Fruit fly (Drosophila melanogaster): ENCODE measurements around the gene Abp1.
A peak's percentile ranks its signal among the peaks of the same experiment; 100 is the strongest.

Abp1 gene

DNA sequence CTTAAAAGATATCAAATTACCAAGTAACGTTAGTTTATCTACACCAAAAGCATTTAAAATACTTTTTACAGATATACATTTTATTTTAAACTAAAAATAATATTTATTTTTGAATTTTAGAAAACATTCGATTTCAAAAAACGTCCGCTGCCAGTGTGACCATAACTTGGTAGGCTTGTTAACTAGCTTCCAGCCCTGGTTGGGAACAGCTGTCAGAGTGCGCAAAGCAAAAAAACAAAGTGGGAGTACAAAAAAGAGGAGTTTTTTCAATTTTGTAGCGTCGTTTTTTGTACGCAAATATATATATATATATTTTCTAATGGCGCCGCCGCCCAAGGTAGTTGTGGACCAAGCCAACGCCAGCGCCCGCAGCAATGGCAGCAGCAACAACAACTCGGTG, 43.7 kb downstream of the Abp1 start, which contains the start of gene cmb (continued):
- TF ChIP-seq topi (GFP tag; optimal IDR thresholded peaks at IDR 0.05) = peak; percentile 41
- TF ChIP-seq spab (GFP tag; optimal IDR thresholded peaks at IDR 0.05) = peak; percentile 88
- TF ChIP-seq OdsH (GFP tag; optimal IDR thresholded peaks at IDR 0.05) = peak; percentile 71
- TF ChIP-seq CG31627 (GFP tag; optimal IDR thresholded peaks at IDR 0.05) = no peak
- peak; percentile 8 for TF ChIP-seq lz (GFP tag; optimal IDR thresholded peaks at IDR 0.05)
- TF ChIP-seq vri (GFP tag; optimal IDR thresholded peaks at IDR 0.05) = peak; percentile 17
- peak; percentile 59 for TF ChIP-seq CG11762 (GFP tag; optimal IDR thresholded peaks at IDR 0.05; ENCODE audit: insufficient read depth)
- peak; percentile 60 for TF ChIP-seq esn (GFP tag; optimal IDR thresholded peaks at IDR 0.05)
- TF ChIP-seq CG6854 (GFP tag; optimal IDR thresholded peaks at IDR 0.05) = peak; percentile 80
- no peak for TF ChIP-seq Hr39 (GFP tag; optimal IDR thresholded peaks at IDR 0.05)
- peak; percentile 16 for TF ChIP-seq Blimp-1 (GFP tag; optimal IDR thresholded peaks at IDR 0.05)
- TF ChIP-seq cyc (GFP tag; optimal IDR thresholded peaks at IDR 0.05) = peak; percentile 11
- TF ChIP-seq CG8632 (GFP tag; optimal IDR thresholded peaks at IDR 0.05) = peak; percentile 56

DNA sequence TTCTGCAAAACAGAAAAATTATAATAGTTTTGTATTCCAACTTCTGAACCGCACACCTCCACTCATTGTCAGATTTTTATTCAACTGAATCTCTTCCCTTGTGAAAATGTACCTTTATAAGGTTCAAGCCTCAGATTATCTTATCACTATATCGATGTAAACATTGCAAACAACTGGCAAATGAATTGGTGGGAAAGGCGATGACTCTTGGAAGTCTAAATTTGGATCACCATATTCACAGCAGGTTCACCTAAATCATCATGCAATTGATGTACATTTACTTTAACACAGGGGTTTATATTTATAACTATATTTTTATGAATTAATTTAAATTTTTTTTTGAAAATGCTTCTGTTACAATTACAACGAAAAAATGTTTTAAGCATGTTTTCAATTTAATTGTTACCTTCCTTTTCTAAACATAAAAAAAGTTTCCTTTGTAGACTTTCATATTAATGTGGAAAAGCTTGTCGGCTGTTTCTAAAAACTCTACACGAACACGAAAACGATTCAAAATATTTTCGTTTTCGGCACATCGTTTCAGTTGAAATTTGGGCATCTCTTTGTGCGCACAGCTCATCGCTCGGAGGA, 45.6 kb downstream of the Abp1 start, which contains the start of the genes CG10140 and CG14109:
TSS of gene CG10140 (minus strand) at position 101 of the 591 bp plus-strand sequence.
TSS of gene CG14109 (plus strand) at position 541 of the 591 bp plus-strand sequence.
- TF ChIP-seq svp (GFP tag) = no peak
- no peak for TF ChIP-seq CG32006 (GFP tag; optimal IDR thresholded peaks at IDR 0.05)
- no peak for TF ChIP-seq Smox (GFP tag; optimal IDR thresholded peaks at IDR 0.05)
- TF ChIP-seq dsx (GFP tag; optimal IDR thresholded peaks at IDR 0.05; ENCODE audit: poor library complexity, severe bottlenecking) = no peak
- TF ChIP-seq esn (GFP tag; optimal IDR thresholded peaks at IDR 0.05) = no peak
- no peak for TF ChIP-seq Sox102F (GFP tag; optimal IDR thresholded peaks at IDR 0.05)
- no peak for TF ChIP-seq Eip75B (GFP tag; optimal IDR thresholded peaks at IDR 0.05)
- no peak for TF ChIP-seq CG8319 (GFP tag; optimal IDR thresholded peaks at IDR 0.05)
- no peak for TF ChIP-seq cyc (GFP tag; optimal IDR thresholded peaks at IDR 0.05)
- TF ChIP-seq Ets21C (GFP tag; optimal IDR thresholded peaks at IDR 0.05) = no peak
- no peak for TF ChIP-seq CG16779 (tag; optimal IDR thresholded peaks at IDR 0.05)
- TF ChIP-seq CG3919 (GFP tag; optimal IDR thresholded peaks at IDR 0.05) = no peak
- no peak for TF ChIP-seq CG7368 (GFP tag; optimal IDR thresholded peaks at IDR 0.05)
- TF ChIP-seq Sox14 (GFP tag; optimal IDR thresholded peaks at IDR 0.05) = no peak
- TF ChIP-seq Hr39 (GFP tag; optimal IDR thresholded peaks at IDR 0.05) = no peak
- TF ChIP-seq salr (GFP tag; optimal IDR thresholded peaks at IDR 0.05) = no peak
- TF ChIP-seq CG6276 (GFP tag; optimal IDR thresholded peaks at IDR 0.05) = no peak

DNA sequence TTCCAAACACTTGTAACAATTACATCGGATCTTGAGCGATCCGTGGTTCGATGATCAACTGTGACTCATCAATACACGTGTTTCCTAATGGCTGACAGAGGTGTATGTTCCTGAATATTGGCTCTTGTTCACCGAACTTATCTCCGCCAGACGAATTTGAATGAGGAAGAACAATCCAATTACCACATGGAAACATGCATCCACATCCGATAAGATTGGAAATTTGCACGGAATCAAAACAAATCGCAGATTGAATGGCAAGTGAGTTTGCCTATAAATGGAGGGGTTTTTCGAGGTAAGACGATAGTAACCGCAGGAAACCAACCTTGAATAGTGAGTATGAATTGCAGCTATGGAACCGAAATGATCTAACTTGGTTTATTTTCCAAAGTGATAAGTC, 48.4 kb downstream of the Abp1 start, which contains the start of gene CG10725:
TSS of gene CG10725 (plus strand) at position 301 of the 400 bp plus-strand sequence.
- TF ChIP-seq CG10631 (GFP tag; optimal IDR thresholded peaks at IDR 0.05) = no peak
- TF ChIP-seq cyc (GFP tag; optimal IDR thresholded peaks at IDR 0.05) = no peak
- no peak for TF ChIP-seq pdm3 (GFP tag; optimal IDR thresholded peaks at IDR 0.05)
- TF ChIP-seq Eip78C (GFP tag) = no peak
- no peak for TF ChIP-seq CG6163 (GFP tag; IDR thresholded peaks at IDR 0.05)
- no peak for TF ChIP-seq CG3032 (tag; optimal IDR thresholded peaks at IDR 0.05)
- TF ChIP-seq eg (GFP tag; IDR thresholded peaks at IDR 0.05) = no peak
- TF ChIP-seq CG31627 (GFP tag; optimal IDR thresholded peaks at IDR 0.05) = no peak
- TF ChIP-seq CG11902 (GFP tag; optimal IDR thresholded peaks at IDR 0.05) = no peak
- no peak for TF ChIP-seq CG8119 (GFP tag; IDR thresholded peaks at IDR 0.05)
- TF ChIP-seq fkh (GFP tag; optimal IDR thresholded peaks at IDR 0.05) = no peak
- no peak for TF ChIP-seq acj6 (GFP tag; optimal IDR thresholded peaks at IDR 0.05)
- no peak for TF ChIP-seq Gug (GFP tag; IDR thresholded peaks at IDR 0.05)
- no peak for TF ChIP-seq Smox (GFP tag; optimal IDR thresholded peaks at IDR 0.05)
- TF ChIP-seq Sox102F (GFP tag; optimal IDR thresholded peaks at IDR 0.05) = no peak
- no peak for TF ChIP-seq CG10669 (GFP tag; optimal IDR thresholded peaks at IDR 0.05)
- no peak for TF ChIP-seq CG8319 (GFP tag; optimal IDR thresholded peaks at IDR 0.05)
- TF ChIP-seq CG34406 (GFP tag; optimal IDR thresholded peaks at IDR 0.05) = no peak
- no peak for TF ChIP-seq Blimp-1 (GFP tag; optimal IDR thresholded peaks at IDR 0.05)
- no peak for TF ChIP-seq CG6808 (GFP tag; optimal IDR thresholded peaks at IDR 0.05)
